Worm (Caenorhabditis elegans) whole organism, late embryonic: ENCODE results near the gene F20A1.8.

ENCODE experiments used
- ama-1 ChIP-seq: fragments of 150-350 bp; optimal IDR thresholded peaks from 2 replicates; lab custom pipeline; 2014
- dve-1 ChIP-seq: sonication (generic microtip); optimal IDR thresholded peaks from 2 replicates; lab custom pipeline; 2017; ENCODE audit warnings: antibody characterized with exemption, mild to moderate bottlenecking, missing genetic modification characterization, missing compliant biosample characterization
- elt-2 ChIP-seq: sonication (generic microtip); optimal IDR thresholded peaks from 2 replicates; lab custom pipeline; 2016; ENCODE audit warnings: missing genetic modification reagents, missing genetic modification characterization, missing compliant biosample characterization
- elt-4 ChIP-seq: sonication (generic microtip); optimal IDR thresholded peaks from 2 replicates; lab custom pipeline; 2016; ENCODE audit warnings: missing genetic modification characterization, missing compliant biosample characterization
- ets-4 ChIP-seq: sonication (generic microtip); optimal IDR thresholded peaks from 2 replicates; lab custom pipeline; 2016; ENCODE audit warnings: missing genetic modification characterization, missing compliant biosample characterization
- eyg-1 ChIP-seq: sonication (generic microtip); optimal IDR thresholded peaks from 2 replicates; lab custom pipeline; 2016; ENCODE audit warnings: missing genotype, missing genetic modification characterization, missing compliant biosample characterization
- hlh-8 ChIP-seq: sonication (generic microtip); optimal IDR thresholded peaks from 2 replicates; lab custom pipeline; 2016; ENCODE audit warnings: missing genotype, missing genetic modification characterization, missing compliant biosample characterization
- lin-11 ChIP-seq: fragments of 200-800 bp; sonication (Bioruptor generic); optimal IDR thresholded peaks from 2 replicates; lab custom pipeline; 2018; ENCODE audit warnings: mild to moderate bottlenecking, missing genetic modification characterization, missing compliant biosample characterization
- nhr-11 ChIP-seq: fragments of 150-350 bp; optimal IDR thresholded peaks from 2 replicates; lab custom pipeline; 2014; ENCODE audit warnings: missing biosample characterization, missing genetic modification characterization
- pha-4 ChIP-seq: fragments of 150-350 bp; optimal IDR thresholded peaks from 2 replicates; lab custom pipeline; 2018; ENCODE audit warnings: missing biosample characterization, missing genetic modification reagents, missing genetic modification characterization
- pqm-1 ChIP-seq: sonication (generic microtip); optimal IDR thresholded peaks from 2 replicates; lab custom pipeline; 2016; ENCODE audit warnings: missing genetic modification characterization, missing compliant biosample characterization
- unc-55 ChIP-seq: sonication (generic microtip); optimal IDR thresholded peaks from 2 replicates; lab custom pipeline; 2017; ENCODE audit warnings: missing biosample characterization, missing genetic modification reagents, missing genetic modification characterization

ce11 chrV:7059350-7059749 lies 11.9 kb upstream of the F20A1.8 start, which contains the start of gene mdt-6:
- TF ChIP-seq lin-11 (tag; lab: Kevin White, UChicago): no peak
- TF ChIP-seq hlh-8 (tag; lab: Kevin White, UChicago): no peak
- no peak for TF ChIP-seq pqm-1 (tag; lab: Kevin White, UChicago)
- TF ChIP-seq pha-4 (tag; lab: Kevin White, UChicago): no peak
- TF ChIP-seq eyg-1 (tag; lab: Kevin White, UChicago): no peak
- no peak for TF ChIP-seq nhr-11 (tag; lab: Kevin White, UChicago)
- no peak for TF ChIP-seq ama-1 (lab: Kevin White, UChicago)
- TF ChIP-seq dve-1 (tag; lab: Kevin White, UChicago): no peak
- TF ChIP-seq unc-55 (GFP tag; lab: Kevin White, UChicago): no peak
- no peak for TF ChIP-seq elt-4 (tag; lab: Kevin White, UChicago)
- no peak for TF ChIP-seq elt-2 (tag; lab: Kevin White, UChicago)
- TF ChIP-seq ets-4 (tag; lab: Kevin White, UChicago): no peak
